Fruit fly (Drosophila melanogaster): ENCODE results near the gene Mrp4.

- no peak for TF ChIP-seq GATAd (GFP tag; optimal IDR thresholded peaks at IDR 0.05)
- TF ChIP-seq CG32264 (GFP tag; optimal IDR thresholded peaks at IDR 0.05): no peak
- no peak for TF ChIP-seq usp (GFP tag; optimal IDR thresholded peaks at IDR 0.05)
- no peak for TF ChIP-seq CrebA (GFP tag; optimal IDR thresholded peaks at IDR 0.05; ENCODE audit: borderline replicate concordance)
- TF ChIP-seq Myc (optimal IDR thresholded peaks at IDR 0.05): no peak
- TF ChIP-seq woc (GFP tag; optimal IDR thresholded peaks at IDR 0.05): no peak
- TF ChIP-seq foxo (GFP tag; optimal IDR thresholded peaks at IDR 0.05): no peak
- no peak for TF ChIP-seq Rel (GFP tag; optimal IDR thresholded peaks at IDR 0.05)
- TF ChIP-seq Rel (tag; optimal IDR thresholded peaks at IDR 0.05): no peak
- TF ChIP-seq brk (GFP tag; optimal IDR thresholded peaks at IDR 0.05): no peak
These were observed 48.8 kb downstream of the Mrp4 start for dm6 chr3R:11617849-11618248.

Data from whole organism, wandering third instar larva.